Fruit fly (Drosophila melanogaster) whole organism, embryonic: ENCODE data around the gene CG14354.

Source experiments
- Aef1 ChIP-seq: fragments of 200-800 bp; sonication (Bioruptor generic); IDR thresholded peaks from 3 replicates; pipeline ENCODE4 v1.3.6; 2022; ENCODE audit warnings: missing biosample characterization, missing genetic modification characterization
- Awh ChIP-seq: fragments of 200-800 bp; sonication (Bioruptor generic); IDR thresholded peaks from 2 replicates; pipeline ENCODE4, ENCODE4 v1.3.6; 2022; ENCODE audit warnings: missing biosample characterization, missing genetic modification characterization
- CG10274 ChIP-seq: fragments of 200-800 bp; sonication (Bioruptor generic); optimal IDR thresholded peaks from 3 replicates; lab custom pipeline; 2017; ENCODE audit warnings: missing biosample characterization, mild to moderate bottlenecking, missing genetic modification characterization
- CG10366 ChIP-seq: fragments of 200-800 bp; sonication (Bioruptor generic); IDR thresholded peaks from 2 replicates; pipeline ENCODE4 v1.3.6; 2022; ENCODE audit warnings: missing biosample characterization, missing genetic modification characterization
- CG10462 ChIP-seq: fragments of 200-800 bp; sonication (Bioruptor generic); optimal IDR thresholded peaks from 2 replicates; lab custom pipeline; 2016; ENCODE audit warnings: missing biosample characterization, missing genetic modification characterization
- CG11695 ChIP-seq: fragments of 200-800 bp; sonication (Bioruptor generic); IDR thresholded peaks from 3 replicates; pipeline ENCODE4 v1.3.6; 2022; ENCODE audit warnings: missing biosample characterization, missing genetic modification characterization
- CG12155 ChIP-seq: fragments of 200-800 bp; sonication (Bioruptor generic); optimal IDR thresholded peaks from 3 replicates; lab custom pipeline; 2016; ENCODE audit warnings: missing biosample characterization, missing genetic modification characterization
- CG12219 ChIP-seq: fragments of 200-800 bp; sonication (Bioruptor generic); optimal IDR thresholded peaks from 3 replicates; lab custom pipeline; 2018; ENCODE audit warnings: missing biosample characterization, mild to moderate bottlenecking, missing genetic modification characterization
- CG12769 ChIP-seq: fragments of 200-800 bp; sonication (Bioruptor generic); optimal IDR thresholded peaks from 2 replicates; lab custom pipeline; 2019; ENCODE audit warnings: missing biosample characterization, mild to moderate bottlenecking, missing genetic modification characterization, moderate library complexity
- CG13123 ChIP-seq: fragments of 200-800 bp; sonication (Bioruptor generic); optimal IDR thresholded peaks from 2 replicates; lab custom pipeline; 2016; ENCODE audit warnings: missing biosample characterization, missing genetic modification characterization
- CG14965 ChIP-seq: fragments of 200-800 bp; sonication (Bioruptor generic); optimal IDR thresholded peaks from 2 replicates; lab custom pipeline; 2016; ENCODE audit warnings: missing biosample characterization, missing genetic modification characterization, borderline replicate concordance
- CG17328 ChIP-seq: fragments of 200-800 bp; sonication (Bioruptor generic); IDR thresholded peaks from 2 replicates; pipeline ENCODE4 v1.3.6; 2022; ENCODE audit warnings: missing biosample characterization, missing genetic modification characterization
- CG17568 ChIP-seq: fragments of 200-800 bp; sonication (Bioruptor generic); optimal IDR thresholded peaks from 2 replicates; lab custom pipeline; 2018; ENCODE audit warnings: missing biosample characterization, mild to moderate bottlenecking, missing genetic modification characterization, moderate library complexity
- CG17802 ChIP-seq: fragments of 200-800 bp; sonication (Bioruptor generic); optimal IDR thresholded peaks from 2 replicates; lab custom pipeline; 2018; ENCODE audit warnings: missing biosample characterization, mild to moderate bottlenecking, missing genetic modification characterization, moderate library complexity
- CG1832 ChIP-seq: fragments of 200-800 bp; sonication (Bioruptor generic); optimal IDR thresholded peaks from 2 replicates; lab custom pipeline; 2017; ENCODE audit warnings: missing biosample characterization, mild to moderate bottlenecking, missing genetic modification characterization, inconsistent platforms
- CG2120 ChIP-seq: fragments of 200-800 bp; sonication (Bioruptor generic); optimal IDR thresholded peaks from 3 replicates; lab custom pipeline; 2016; ENCODE audit warnings: missing biosample characterization, missing genetic modification characterization
- CG31388 ChIP-seq: fragments of 200-800 bp; sonication (Bioruptor generic); optimal IDR thresholded peaks from 2 replicates; lab custom pipeline; 2016; ENCODE audit warnings: missing biosample characterization, missing genetic modification characterization
- CG32767 ChIP-seq: fragments of 200-800 bp; sonication (Bioruptor generic); IDR thresholded peaks from 2 replicates; pipeline ENCODE4 v1.3.6; 2022; ENCODE audit warnings: missing biosample characterization, missing genetic modification characterization
- CG42726 ChIP-seq: fragments of 200-800 bp; sonication (Bioruptor generic); IDR thresholded peaks from 2 replicates; pipeline ENCODE4 v1.3.6; 2022; ENCODE audit warnings: missing biosample characterization, missing genetic modification characterization; ENCODE audit not compliant: partially characterized antibody
- CG5953 ChIP-seq: fragments of 200-800 bp; sonication (Bioruptor generic); IDR thresholded peaks from 2 replicates; pipeline ENCODE4 v1.3.6; 2022; ENCODE audit warnings: missing biosample characterization, missing genetic modification characterization
- CG6813 ChIP-seq: fragments of 200-800 bp; sonication (Bioruptor generic); optimal IDR thresholded peaks from 2 replicates; lab custom pipeline; 2017; ENCODE audit warnings: missing biosample characterization, missing genetic modification characterization, mild to moderate bottlenecking, moderate library complexity, missing genetic modification reagents
- CG7271 ChIP-seq: fragments of 200-800 bp; sonication (Bioruptor generic); optimal IDR thresholded peaks from 2 replicates; lab custom pipeline; 2018; ENCODE audit warnings: missing biosample characterization, mild to moderate bottlenecking, missing genetic modification characterization, moderate library complexity
- CG7786 ChIP-seq: fragments of 200-800 bp; sonication (Bioruptor generic); optimal IDR thresholded peaks from 2 replicates; lab custom pipeline; 2016; ENCODE audit warnings: missing biosample characterization, missing genetic modification characterization
- CG8089 ChIP-seq: fragments of 200-800 bp; sonication (Bioruptor generic); optimal IDR thresholded peaks from 3 replicates; lab custom pipeline; 2016; ENCODE audit warnings: missing biosample characterization, missing genetic modification characterization
- CG8765 ChIP-seq: fragments of 200-800 bp; sonication (Bioruptor generic); IDR thresholded peaks from 2 replicates; pipeline ENCODE4 v1.3.6; 2022; ENCODE audit warnings: missing biosample characterization, missing genetic modification characterization
- CG9932 ChIP-seq: fragments of 200-800 bp; sonication (Bioruptor generic); IDR thresholded peaks from 2 replicates; pipeline ENCODE4 v1.3.6; 2022; ENCODE audit warnings: missing biosample characterization, missing genetic modification characterization
- CrebB ChIP-seq: fragments of 200-800 bp; sonication (Bioruptor generic); optimal IDR thresholded peaks from 3 replicates; lab custom pipeline; 2018; ENCODE audit warnings: missing biosample characterization, mild to moderate bottlenecking, missing genetic modification characterization
- HLH4C ChIP-seq: fragments of 200-800 bp; sonication (Bioruptor generic); IDR thresholded peaks from 3 replicates; pipeline ENCODE4 v1.3.6; 2022; ENCODE audit warnings: missing biosample characterization, missing genetic modification characterization; ENCODE audit not compliant: partially characterized antibody
- HmgZ ChIP-seq: fragments of 200-800 bp; sonication (Bioruptor generic); optimal IDR thresholded peaks from 2 replicates; lab custom pipeline; 2018; ENCODE audit warnings: missing biosample characterization, mild to moderate bottlenecking, missing genetic modification characterization
- Lhr ChIP-seq: fragments of 200-800 bp; sonication (Bioruptor generic); optimal IDR thresholded peaks from 3 replicates; lab custom pipeline; 2017; ENCODE audit warnings: mild to moderate bottlenecking, missing biosample characterization, missing genetic modification reagents, missing genetic modification characterization
- Oli ChIP-seq: fragments of 200-800 bp; sonication (Bioruptor generic); optimal IDR thresholded peaks from 2 replicates; lab custom pipeline; 2018; ENCODE audit warnings: missing biosample characterization, mild to moderate bottlenecking, missing genetic modification characterization, moderate library complexity
- Opbp ChIP-seq: fragments of 200-800 bp; sonication (Bioruptor generic); IDR thresholded peaks from 3 replicates; pipeline ENCODE4 v1.3.6; 2022; ENCODE audit warnings: missing biosample characterization, missing genetic modification characterization; ENCODE audit not compliant: partially characterized antibody
- Sry-δ ChIP-seq: fragments of 200-800 bp; sonication (Bioruptor generic); optimal IDR thresholded peaks from 2 replicates; lab custom pipeline; 2016; ENCODE audit warnings: missing biosample characterization, missing genetic modification characterization
- bab2 ChIP-seq: fragments of 200-800 bp; sonication (Bioruptor generic); optimal IDR thresholded peaks from 2 replicates; lab custom pipeline; 2016; ENCODE audit warnings: missing biosample characterization, missing genetic modification characterization
- ci ChIP-seq: fragments of 200-800 bp; sonication (Bioruptor generic); IDR thresholded peaks from 3 replicates; pipeline ENCODE4 v1.3.6; 2022; ENCODE audit warnings: missing biosample characterization, missing genetic modification characterization
- crp ChIP-seq, 2 experiments: fragments of 200-800 bp; sonication (Bioruptor generic); optimal IDR thresholded peaks; 2 replicates in 1 of 2; 3 replicates in 1 of 2; lab custom pipeline; 2017; ENCODE audit warnings: missing biosample characterization in 2 of 2, missing genetic modification characterization in 2 of 2, mild to moderate bottlenecking in 1 of 2, moderate library complexity in 1 of 2
- da ChIP-seq: fragments of 200-800 bp; sonication (Bioruptor generic); optimal IDR thresholded peaks from 2 replicates; lab custom pipeline; 2016; ENCODE audit warnings: missing biosample characterization, missing genetic modification characterization
- dimm ChIP-seq: fragments of 200-800 bp; sonication (Bioruptor generic); IDR thresholded peaks from 2 replicates; pipeline ENCODE4 v1.3.6; 2022; ENCODE audit warnings: missing biosample characterization, missing genetic modification characterization
- dpn ChIP-seq, 2 experiments: fragments of 200-800 bp; sonication (Bioruptor generic); optimal IDR thresholded peaks; 3 replicates each; lab custom pipeline; 2016; ENCODE audit warnings: missing biosample characterization in 2 of 2, missing genetic modification characterization in 2 of 2
- emc ChIP-seq: fragments of 200-800 bp; sonication (Bioruptor generic); optimal IDR thresholded peaks from 2 replicates; lab custom pipeline; 2016; ENCODE audit warnings: missing biosample characterization, missing genetic modification characterization
- fd64A ChIP-seq: fragments of 200-800 bp; sonication (Bioruptor generic); optimal IDR thresholded peaks from 3 replicates; lab custom pipeline; 2018; ENCODE audit warnings: missing biosample characterization, mild to moderate bottlenecking, missing genetic modification characterization
- ham ChIP-seq: fragments of 200-800 bp; sonication (Bioruptor generic); IDR thresholded peaks from 2 replicates; pipeline ENCODE4 v1.3.6; 2022; ENCODE audit warnings: missing biosample characterization, missing genetic modification characterization
- oc ChIP-seq: fragments of 200-800 bp; sonication (Bioruptor generic); optimal IDR thresholded peaks from 2 replicates; lab custom pipeline; 2018; ENCODE audit warnings: missing biosample characterization, mild to moderate bottlenecking, missing genetic modification characterization, moderate library complexity
- odd ChIP-seq: fragments of 200-800 bp; sonication (Bioruptor generic); optimal IDR thresholded peaks from 2 replicates; lab custom pipeline; 2017; ENCODE audit warnings: missing biosample characterization, mild to moderate bottlenecking, missing genetic modification characterization
- rib ChIP-seq: fragments of 200-800 bp; sonication (Bioruptor generic); IDR thresholded peaks from 2 replicates; pipeline ENCODE4 v1.3.6; 2022; ENCODE audit warnings: missing biosample characterization, missing genetic modification characterization
- schlank ChIP-seq: fragments of 200-800 bp; sonication (Bioruptor generic); optimal IDR thresholded peaks from 2 replicates; lab custom pipeline; 2018; ENCODE audit warnings: missing biosample characterization, mild to moderate bottlenecking, missing genetic modification characterization
- sd ChIP-seq: fragments of 200-800 bp; sonication (Bioruptor generic); optimal IDR thresholded peaks from 3 replicates; lab custom pipeline; 2018; ENCODE audit warnings: missing biosample characterization, mild to moderate bottlenecking, missing genetic modification characterization, moderate library complexity
- tap ChIP-seq: fragments of 200-800 bp; optimal IDR thresholded peaks from 3 replicates; lab custom pipeline; 2019; ENCODE audit warnings: missing biosample characterization, mild to moderate bottlenecking, missing genetic modification characterization, moderate library complexity
- unpg ChIP-seq: fragments of 200-800 bp; sonication (Bioruptor generic); optimal IDR thresholded peaks from 3 replicates; lab custom pipeline; 2018; ENCODE audit warnings: missing biosample characterization, mild to moderate bottlenecking, missing genetic modification characterization, moderate library complexity
- vnd ChIP-seq: fragments of 200-800 bp; sonication (Bioruptor generic); IDR thresholded peaks from 3 replicates; pipeline ENCODE4 v1.3.6; 2022; ENCODE audit warnings: missing biosample characterization, missing genetic modification characterization; ENCODE audit not compliant: partially characterized antibody
- wek ChIP-seq: fragments of 200-800 bp; sonication (Bioruptor generic); optimal IDR thresholded peaks from 3 replicates; lab custom pipeline; 2018; ENCODE audit warnings: missing biosample characterization, mild to moderate bottlenecking, missing genetic modification characterization, moderate library complexity

The CG14354 gene

dm6 chr3R:25851224-25851682, 36.0 kb downstream of the CG14354 start, which contains the start of the genes CG14545 and CG5886 (continued):
- no peak for TF ChIP-seq CG17802
- peak; percentile 36 for TF ChIP-seq CG14965 (GFP tag; lab: Kevin White, UChicago)
- TF ChIP-seq CG7786 (GFP tag; lab: Kevin White, UChicago) = no peak
- no peak for TF ChIP-seq CrebB (tag; lab: Kevin White, UChicago)
- no peak for TF ChIP-seq da (GFP tag; lab: Kevin White, UChicago)
- TF ChIP-seq sd (tag; lab: Kevin White, UChicago) = no peak
- TF ChIP-seq CG8089 (GFP tag; lab: Kevin White, UChicago) = no peak
- TF ChIP-seq CG17568 (GFP tag; lab: Kevin White, UChicago) = no peak
- no peak for TF ChIP-seq CG11695 (GFP tag; lab: Robert Waterston, UW)
- TF ChIP-seq crp (GFP tag; optimal IDR thresholded peaks at IDR 0.05; lab: Kevin White, UChicago) = no peak
- no peak for TF ChIP-seq oc (tag; lab: Kevin White, UChicago)
- TF ChIP-seq odd (GFP tag; lab: Kevin White, UChicago) = no peak
- TF ChIP-seq HmgZ (tag; lab: Kevin White, UChicago) = no peak
- no peak for TF ChIP-seq CG12219 (GFP tag; lab: Kevin White, UChicago)
- TF ChIP-seq CG32767 (GFP tag; lab: Robert Waterston, UW) = no peak
- TF ChIP-seq CG6813 (GFP tag; lab: Kevin White, UChicago) = no peak
- TF ChIP-seq Awh = no peak
- TF ChIP-seq emc (GFP tag; lab: Kevin White, UChicago) = no peak
- no peak for TF ChIP-seq CG13123 (GFP tag; lab: Kevin White, UChicago)
- TF ChIP-seq Lhr = peak; percentile 74
- TF ChIP-seq CG5953 (GFP tag; lab: Robert Waterston, UW) = no peak
- TF ChIP-seq CG17328 (GFP tag; lab: Robert Waterston, UW) = no peak
- 0 out of 2 replicates have a peak, but pooled peaks have one; percentile 32 for TF ChIP-seq CG42726 (GFP tag; lab: Robert Waterston, UW)
- TF ChIP-seq HLH4C = no peak
- no peak for TF ChIP-seq Oli
- no peak for TF ChIP-seq CG12155
- TF ChIP-seq CG8765 (GFP tag; lab: Robert Waterston, UW) = no peak
- TF ChIP-seq CG7271 = no peak
- TF ChIP-seq dpn (GFP tag; optimal IDR thresholded peaks at IDR 0.05; lab: Kevin White, UChicago) = peak in 1 of 2 experiments; percentile 4
- no peak for TF ChIP-seq rib (GFP tag; lab: Robert Waterston, UW)
- TF ChIP-seq CG2120 (GFP tag; lab: Kevin White, UChicago) = peak; percentile 37
- no peak for TF ChIP-seq fd64A (GFP tag; lab: Kevin White, UChicago)
- no peak for TF ChIP-seq CG1832
- TF ChIP-seq wek (GFP tag; lab: Kevin White, UChicago) = no peak
- no peak for TF ChIP-seq unpg
- 0 out of 3 replicates have a peak, but pooled peaks have one; percentile 45 for TF ChIP-seq ci (GFP tag; lab: Robert Waterston, UW)
- TF ChIP-seq dimm (GFP tag; lab: Robert Waterston, UW) = no peak
- no peak for TF ChIP-seq schlank (tag; lab: Kevin White, UChicago)
- no peak for TF ChIP-seq bab2 (GFP tag; lab: Kevin White, UChicago)
- TF ChIP-seq CG31388 (GFP tag; lab: Kevin White, UChicago) = no peak
- TF ChIP-seq CG12769 (tag; lab: Kevin White, UChicago) = no peak
- TF ChIP-seq CG10274 (GFP tag; lab: Kevin White, UChicago) = no peak
- peak; percentile 37 for TF ChIP-seq Sry-δ
- no peak for TF ChIP-seq CG10462 (GFP tag; lab: Kevin White, UChicago)
- no peak for TF ChIP-seq CG10366 (GFP tag; lab: Robert Waterston, UW)
- TF ChIP-seq CG9932 = no peak
- no peak for TF ChIP-seq ham (GFP tag; lab: Robert Waterston, UW)
- no peak for TF ChIP-seq Opbp (GFP tag; lab: Robert Waterston, UW)
- no peak for TF ChIP-seq tap (tag; lab: Kevin White, UChicago)
- TF ChIP-seq vnd (GFP tag; lab: Robert Waterston, UW) = no peak
- no peak for TF ChIP-seq Aef1 (GFP tag; lab: Robert Waterston, UW)
